Fruit fly (Drosophila melanogaster) whole organism, prepupa: ENCODE measurements around the gene yellow-f2.
A peak's percentile ranks its signal among the peaks of the same experiment; 100 is the strongest.

Experiments used
- Blimp-1 ChIP-seq: fragments of 200-800 bp; sonication (Bioruptor generic); optimal IDR thresholded peaks from 3 replicates; lab custom pipeline; 2017; ENCODE audit warnings: missing biosample characterization, missing genetic modification characterization, mild to moderate bottlenecking, moderate library complexity, missing genetic modification reagents
- CG10631 ChIP-seq: fragments of 200-800 bp; sonication (Bioruptor generic); optimal IDR thresholded peaks from 2 replicates; lab custom pipeline; 2016; ENCODE audit warnings: missing biosample characterization, missing genetic modification characterization
- CG10669 ChIP-seq: fragments of 200-800 bp; sonication (Bioruptor generic); optimal IDR thresholded peaks from 3 replicates; lab custom pipeline; 2018; ENCODE audit warnings: missing biosample characterization, mild to moderate bottlenecking, missing genetic modification characterization, moderate library complexity
- CG11294 ChIP-seq: fragments of 200-800 bp; sonication (Bioruptor generic); IDR thresholded peaks from 2 replicates; pipeline ENCODE4 v1.3.6; 2022; ENCODE audit warnings: missing biosample characterization, missing genetic modification characterization
- CG11762 ChIP-seq: fragments of 200-800 bp; sonication (Bioruptor generic); optimal IDR thresholded peaks from 3 replicates; lab custom pipeline; 2016; ENCODE audit warnings: missing biosample characterization, missing genetic modification characterization; ENCODE audit not compliant: insufficient read depth
- CG15336 ChIP-seq: fragments of 200-800 bp; sonication (Bioruptor generic); IDR thresholded peaks from 2 replicates; pipeline ENCODE4 v1.3.6; 2022; ENCODE audit warnings: missing biosample characterization, missing genetic modification characterization
- CG16779 ChIP-seq: fragments of 200-800 bp; sonication (Bioruptor generic); optimal IDR thresholded peaks from 3 replicates; lab custom pipeline; 2017; ENCODE audit warnings: missing biosample characterization, mild to moderate bottlenecking, missing genetic modification characterization
- CG3032 ChIP-seq: fragments of 200-800 bp; optimal IDR thresholded peaks from 2 replicates; lab custom pipeline; 2019; ENCODE audit warnings: missing biosample characterization, mild to moderate bottlenecking, missing genetic modification characterization, moderate library complexity
- CG32006 ChIP-seq: fragments of 200-800 bp; sonication (Bioruptor generic); optimal IDR thresholded peaks from 3 replicates; lab custom pipeline; 2017; ENCODE audit warnings: missing biosample characterization, mild to moderate bottlenecking, missing genetic modification characterization
- CG3919 ChIP-seq: fragments of 200-800 bp; sonication (Bioruptor generic); optimal IDR thresholded peaks from 3 replicates; lab custom pipeline; 2016; ENCODE audit warnings: missing biosample characterization, missing genetic modification characterization
- CG4318 ChIP-seq: fragments of 200-800 bp; sonication (Bioruptor generic); optimal IDR thresholded peaks from 3 replicates; lab custom pipeline; 2017; ENCODE audit warnings: missing biosample characterization, mild to moderate bottlenecking, missing genetic modification characterization
- CG6163 ChIP-seq: fragments of 200-800 bp; sonication (Bioruptor generic); IDR thresholded peaks from 3 replicates; pipeline ENCODE4 v1.3.6; 2022; ENCODE audit warnings: missing biosample characterization, missing genetic modification characterization
- CG6792 ChIP-seq: fragments of 200-800 bp; sonication (Bioruptor generic); optimal IDR thresholded peaks from 3 replicates; lab custom pipeline; 2016; ENCODE audit warnings: missing biosample characterization, missing genetic modification characterization
- CG6808 ChIP-seq: fragments of 200-800 bp; sonication (Bioruptor generic); optimal IDR thresholded peaks from 3 replicates; lab custom pipeline; 2017; ENCODE audit warnings: missing biosample characterization, missing genetic modification characterization, mild to moderate bottlenecking, moderate library complexity, missing genetic modification reagents
- CG6854 ChIP-seq: fragments of 200-800 bp; sonication (Bioruptor generic); optimal IDR thresholded peaks from 2 replicates; lab custom pipeline; 2017; ENCODE audit warnings: missing biosample characterization, mild to moderate bottlenecking, missing genetic modification characterization
- CG7368 ChIP-seq: fragments of 200-800 bp; sonication (Bioruptor generic); optimal IDR thresholded peaks from 3 replicates; lab custom pipeline; 2016; ENCODE audit warnings: missing biosample characterization, missing genetic modification characterization
- CG8119 ChIP-seq: fragments of 200-800 bp; sonication (Bioruptor generic); IDR thresholded peaks from 3 replicates; pipeline ENCODE4 v1.3.6; 2022; ENCODE audit warnings: missing biosample characterization, missing genetic modification characterization
- CG8319 ChIP-seq: fragments of 200-800 bp; sonication (Bioruptor generic); optimal IDR thresholded peaks from 3 replicates; lab custom pipeline; 2016; ENCODE audit warnings: missing biosample characterization, missing genetic modification characterization
- CG9139 ChIP-seq: fragments of 200-800 bp; sonication (Bioruptor generic); optimal IDR thresholded peaks from 3 replicates; lab custom pipeline; 2017; ENCODE audit warnings: missing biosample characterization, mild to moderate bottlenecking, missing genetic modification characterization
- Eip75B ChIP-seq: fragments of 200-800 bp; sonication (Bioruptor generic); optimal IDR thresholded peaks from 3 replicates; lab custom pipeline; 2016; ENCODE audit warnings: missing biosample characterization, missing genetic modification characterization
- Eip78C ChIP-seq: fragments of 200-800 bp; sonication (Bioruptor generic); peaks from one replicate; lab custom pipeline; 2016; ENCODE audit warnings: missing biosample characterization, missing genetic modification characterization
- Ets21C ChIP-seq: fragments of 200-800 bp; sonication (Bioruptor generic); optimal IDR thresholded peaks from 3 replicates; lab custom pipeline; 2016; ENCODE audit warnings: missing biosample characterization, missing genetic modification characterization
- Ets96B ChIP-seq: fragments of 200-800 bp; optimal IDR thresholded peaks from 2 replicates; lab custom pipeline; 2019; ENCODE audit warnings: missing biosample characterization, mild to moderate bottlenecking, missing genetic modification characterization, moderate library complexity
- Hr39 ChIP-seq: fragments of 200-800 bp; sonication (Bioruptor generic); optimal IDR thresholded peaks from 2 replicates; lab custom pipeline; 2016; ENCODE audit warnings: missing biosample characterization, missing genetic modification characterization
- Hr4 ChIP-seq: fragments of 200-800 bp; sonication (Bioruptor generic); optimal IDR thresholded peaks from 3 replicates; lab custom pipeline; 2016; ENCODE audit warnings: missing biosample characterization, missing genetic modification characterization
- Lpt ChIP-seq: fragments of 200-800 bp; sonication (Bioruptor generic); optimal IDR thresholded peaks from 3 replicates; lab custom pipeline; 2016; ENCODE audit warnings: missing biosample characterization, missing genetic modification characterization
- OdsH ChIP-seq: fragments of 200-800 bp; sonication (Bioruptor generic); optimal IDR thresholded peaks from 3 replicates; lab custom pipeline; 2016; ENCODE audit warnings: missing biosample characterization, missing genetic modification characterization
- Sox102F ChIP-seq: fragments of 200-800 bp; sonication (Bioruptor generic); optimal IDR thresholded peaks from 2 replicates; lab custom pipeline; 2016; ENCODE audit warnings: missing biosample characterization, mild to moderate bottlenecking, missing genetic modification characterization
- Sox15 ChIP-seq: fragments of 200-800 bp; sonication (Bioruptor generic); optimal IDR thresholded peaks from 3 replicates; lab custom pipeline; 2016; ENCODE audit warnings: missing biosample characterization, missing genetic modification characterization
- achi ChIP-seq: fragments of 200-800 bp; sonication (Bioruptor generic); optimal IDR thresholded peaks from 3 replicates; lab custom pipeline; 2016; ENCODE audit warnings: missing biosample characterization, missing genetic modification characterization
- acj6 ChIP-seq: fragments of 200-800 bp; sonication (Bioruptor generic); optimal IDR thresholded peaks from 3 replicates; lab custom pipeline; 2016; ENCODE audit warnings: missing biosample characterization, missing genetic modification characterization
- dac ChIP-seq: fragments of 200-800 bp; sonication (Bioruptor generic); optimal IDR thresholded peaks from 2 replicates; lab custom pipeline; 2017; ENCODE audit warnings: missing biosample characterization, mild to moderate bottlenecking, missing genetic modification characterization
- eg ChIP-seq: fragments of 200-800 bp; sonication (Bioruptor generic); IDR thresholded peaks from 3 replicates; pipeline ENCODE4 v1.3.6; 2022; ENCODE audit warnings: missing biosample characterization, missing genetic modification characterization
- fd59A ChIP-seq: fragments of 200-800 bp; sonication (Bioruptor generic); optimal IDR thresholded peaks from 2 replicates; lab custom pipeline; 2017; ENCODE audit warnings: missing biosample characterization, mild to moderate bottlenecking, missing genetic modification characterization, missing genetic modification reagents
- fkh ChIP-seq: fragments of 200-800 bp; sonication (Bioruptor generic); optimal IDR thresholded peaks from 3 replicates; lab custom pipeline; 2017; ENCODE audit warnings: missing biosample characterization, mild to moderate bottlenecking, missing genetic modification characterization, moderate library complexity
- lz ChIP-seq: fragments of 200-800 bp; sonication (Bioruptor generic); optimal IDR thresholded peaks from 3 replicates; lab custom pipeline; 2016; ENCODE audit warnings: missing biosample characterization, missing genetic modification characterization
- net ChIP-seq: fragments of 200-800 bp; sonication (Bioruptor generic); optimal IDR thresholded peaks from 3 replicates; lab custom pipeline; 2016; ENCODE audit warnings: missing biosample characterization, missing genetic modification characterization
- pdm3 ChIP-seq: fragments of 200-800 bp; sonication (Bioruptor generic); optimal IDR thresholded peaks from 3 replicates; lab custom pipeline; 2016; ENCODE audit warnings: missing biosample characterization, missing genetic modification characterization
- spab ChIP-seq: fragments of 200-800 bp; sonication (Bioruptor generic); optimal IDR thresholded peaks from 2 replicates; lab custom pipeline; 2017; ENCODE audit warnings: missing biosample characterization, mild to moderate bottlenecking, missing genetic modification characterization, missing genetic modification reagents
- svp ChIP-seq: fragments of 200-800 bp; sonication (Bioruptor generic); peaks from one replicate; lab custom pipeline; 2016; ENCODE audit warnings: missing biosample characterization, missing genetic modification characterization
- topi ChIP-seq: fragments of 200-800 bp; sonication (Bioruptor generic); optimal IDR thresholded peaks from 3 replicates; lab custom pipeline; 2016; ENCODE audit warnings: missing biosample characterization, missing genetic modification characterization
- vri ChIP-seq: fragments of 200-800 bp; sonication (Bioruptor generic); optimal IDR thresholded peaks from 3 replicates; lab custom pipeline; 2016; ENCODE audit warnings: missing biosample characterization, mild to moderate bottlenecking, missing genetic modification characterization

The yellow-f2 gene

dm6 chr3R:12960929-12961855 lies 33.8 kb downstream of the yellow-f2 start, which contains the start of gene Spc25 (continued):
- TF ChIP-seq spab (GFP tag; lab: Kevin White, UChicago): no peak
- peak; percentile 25 for TF ChIP-seq CG3919 (GFP tag; lab: Kevin White, UChicago)
- TF ChIP-seq CG16779: no peak
- TF ChIP-seq acj6: peak; percentile 30
- TF ChIP-seq CG8119 (GFP tag; lab: Robert Waterston, UW): no peak
- peak; percentile 44 for TF ChIP-seq CG10631 (GFP tag; lab: Kevin White, UChicago)
- TF ChIP-seq CG3032 (tag; lab: Kevin White, UChicago): no peak
- TF ChIP-seq CG6854 (GFP tag; lab: Kevin White, UChicago): no peak
- no peak for TF ChIP-seq Blimp-1 (GFP tag; lab: Kevin White, UChicago)
- TF ChIP-seq CG6808 (GFP tag; lab: Kevin White, UChicago): no peak
- no peak for TF ChIP-seq CG8319 (GFP tag; lab: Kevin White, UChicago)
- peak; percentile 48 for TF ChIP-seq vri (GFP tag; lab: Kevin White, UChicago)
- no peak for TF ChIP-seq Sox102F (GFP tag; lab: Kevin White, UChicago)
- TF ChIP-seq CG11294 (GFP tag; lab: Robert Waterston, UW): no peak
- TF ChIP-seq topi (GFP tag; lab: Kevin White, UChicago): peak; percentile 37
- TF ChIP-seq Hr39 (GFP tag; lab: Kevin White, UChicago): peak; percentile 52
- no peak for TF ChIP-seq Lpt
- TF ChIP-seq achi (GFP tag; lab: Kevin White, UChicago): peak; percentile 17
- TF ChIP-seq CG6792 (GFP tag; lab: Kevin White, UChicago): peak; percentile 0
- TF ChIP-seq net (GFP tag; lab: Kevin White, UChicago): no peak
- peak; percentile 49 for TF ChIP-seq pdm3 (GFP tag; lab: Kevin White, UChicago)
- TF ChIP-seq Ets21C (GFP tag; lab: Kevin White, UChicago): peak; percentile 47
- no peak for TF ChIP-seq Ets96B (tag; lab: Kevin White, UChicago)
- no peak for TF ChIP-seq fkh (GFP tag; lab: Kevin White, UChicago)
- no peak for TF ChIP-seq dac (GFP tag; lab: Kevin White, UChicago)
- TF ChIP-seq CG9139 (GFP tag; lab: Kevin White, UChicago): no peak
- no peak for TF ChIP-seq CG7368 (GFP tag; lab: Kevin White, UChicago)
- TF ChIP-seq fd59A (GFP tag; lab: Kevin White, UChicago): no peak
- TF ChIP-seq CG11762: no peak
- TF ChIP-seq eg: no peak
- peak; percentile 63 for TF ChIP-seq lz (GFP tag; lab: Kevin White, UChicago)
- TF ChIP-seq Eip75B (GFP tag; lab: Kevin White, UChicago): peak; percentile 44
- TF ChIP-seq CG10669 (GFP tag; lab: Kevin White, UChicago): no peak
- no peak for TF ChIP-seq CG32006

- TF ChIP-seq OdsH (GFP tag; lab: Kevin White, UChicago) (no peak), CG3919 (GFP tag; lab: Kevin White, UChicago) (no peak), Eip75B (GFP tag; lab: Kevin White, UChicago) (no peak), Eip78C (GFP tag; lab: Kevin White, UChicago) (peak; percentile 46), net (GFP tag; lab: Kevin White, UChicago) (no peak), CG11762 (no peak), svp (GFP tag; lab: Kevin White, UChicago) (peak; percentile 98), CG8319 (GFP tag; lab: Kevin White, UChicago) (no peak), CG4318 (no peak), CG6163 (GFP tag; lab: Robert Waterston, UW) (no peak), Sox15 (GFP tag; lab: Kevin White, UChicago) (no peak), vri (GFP tag; lab: Kevin White, UChicago) (peak; percentile 31), CG11294 (GFP tag; lab: Robert Waterston, UW) (no peak), Hr4 (no peak), CG15336 (GFP tag; lab: Robert Waterston, UW) (no peak)
Measured at dm6 chr3R:12960227-12960626, 34.7 kb downstream of the yellow-f2 start.
